Fruit fly (Drosophila melanogaster) whole organism, prepupa: ENCODE data around the gene Ccdc39.

ENCODE experiments used
- CG15336 ChIP-seq: fragments of 200-800 bp; sonication (Bioruptor generic); IDR thresholded peaks from 2 replicates; pipeline ENCODE4 v1.3.6; 2022; ENCODE audit warnings: missing biosample characterization, missing genetic modification characterization
- CG4318 ChIP-seq: fragments of 200-800 bp; sonication (Bioruptor generic); optimal IDR thresholded peaks from 3 replicates; lab custom pipeline; 2017; ENCODE audit warnings: missing biosample characterization, mild to moderate bottlenecking, missing genetic modification characterization
- OdsH ChIP-seq: fragments of 200-800 bp; sonication (Bioruptor generic); optimal IDR thresholded peaks from 3 replicates; lab custom pipeline; 2016; ENCODE audit warnings: missing biosample characterization, missing genetic modification characterization
- Smox ChIP-seq: fragments of 200-800 bp; sonication (Bioruptor generic); optimal IDR thresholded peaks from 3 replicates; lab custom pipeline; 2016; ENCODE audit warnings: missing biosample characterization, missing genetic modification characterization
- Sox14 ChIP-seq: fragments of 200-800 bp; sonication (Bioruptor generic); optimal IDR thresholded peaks from 3 replicates; lab custom pipeline; 2016; ENCODE audit warnings: missing biosample characterization, missing genetic modification characterization

DNA sequence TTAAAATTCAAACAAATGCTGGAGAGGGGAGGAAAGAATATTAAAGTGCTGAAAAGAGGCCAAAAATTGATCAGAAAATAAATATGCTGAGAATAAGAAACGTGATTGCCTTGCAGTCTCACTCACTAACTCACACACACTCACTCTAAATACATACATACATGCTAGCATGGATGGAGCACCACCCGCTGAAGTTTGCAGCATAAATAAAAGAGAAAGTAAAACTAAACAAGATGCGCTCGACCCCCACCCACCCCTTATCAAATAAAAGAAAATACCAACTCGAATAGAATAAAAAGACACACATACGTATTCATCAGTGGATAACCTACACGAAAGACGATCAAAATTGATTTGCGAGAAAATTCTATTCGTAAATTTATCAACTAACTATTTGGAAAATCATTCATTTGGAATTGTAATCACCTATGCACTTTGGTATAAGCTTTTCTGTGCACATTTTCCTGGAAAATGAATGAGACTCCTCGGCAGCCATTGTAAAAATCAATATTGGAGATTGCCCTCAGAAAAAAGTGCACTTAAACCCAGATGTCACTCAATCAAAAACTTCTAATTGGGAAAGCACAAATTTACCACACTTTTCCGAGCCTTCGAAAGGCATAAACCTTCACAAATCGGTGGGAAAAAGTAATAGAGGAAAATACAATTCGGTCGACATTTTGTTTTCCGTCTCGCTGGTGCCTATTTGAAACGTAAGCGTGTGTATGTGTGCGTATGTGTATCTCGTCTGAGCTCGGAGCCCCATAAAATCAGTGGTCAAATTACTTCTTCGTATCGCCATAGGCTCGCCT is 26.8 kb upstream of the Ccdc39 start, which contains the start of gene Gmppb:
- TF ChIP-seq Sox14 (GFP tag; lab: Kevin White, UChicago): no peak
- TF ChIP-seq OdsH (GFP tag; lab: Kevin White, UChicago): no peak
- no peak for TF ChIP-seq Smox (GFP tag; lab: Kevin White, UChicago)
- no peak for TF ChIP-seq CG15336 (GFP tag; lab: Robert Waterston, UW)
- no peak for TF ChIP-seq CG4318 (GFP tag; lab: Kevin White, UChicago)
